Fruit fly (Drosophila melanogaster): Measurements from ENCODE around the gene CG33110.

DNA sequence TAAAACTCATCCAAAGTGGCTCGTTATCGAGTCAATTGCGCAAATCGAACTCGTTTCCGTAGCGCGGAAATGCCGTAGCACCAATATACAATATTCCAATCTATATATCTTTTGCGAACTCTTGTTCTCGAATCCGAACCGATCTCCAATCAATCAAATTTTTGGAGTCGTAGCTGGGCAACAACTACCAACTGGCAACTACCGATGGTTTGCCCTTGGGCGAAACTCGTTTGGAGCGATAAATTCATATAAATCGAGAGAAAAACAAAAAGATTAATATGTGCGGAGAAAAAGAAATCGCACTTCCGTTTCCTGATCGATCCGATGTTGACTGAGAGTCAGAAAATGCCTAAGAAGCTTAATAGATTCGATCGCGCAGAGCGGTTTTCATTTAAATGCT is 4.3 kb upstream of the CG33110 start:
- TF ChIP-seq insv (optimal IDR thresholded peaks at IDR 0.05) (no peak), psq (optimal IDR thresholded peaks at IDR 0.05) (no peak), Myc (optimal IDR thresholded peaks at IDR 0.05) (no peak), ttk (optimal IDR thresholded peaks at IDR 0.05) (no peak), Sin3A (optimal IDR thresholded peaks at IDR 0.05) (no peak)

Data from Kc167 (cell line).